Worm (Caenorhabditis elegans) whole organism, L4 larva: ENCODE results near the gene tbx-35.

Experiments
- F10B5.3 ChIP-seq: sonication (generic microtip); optimal IDR thresholded peaks from 2 replicates; lab custom pipeline; 2016; ENCODE audit warnings: mild to moderate bottlenecking, missing genetic modification characterization, missing compliant biosample characterization
- F37D6.2 ChIP-seq: sonication (generic microtip); optimal IDR thresholded peaks from 2 replicates; lab custom pipeline; 2016; ENCODE audit warnings: mild to moderate bottlenecking, missing genetic modification characterization, missing compliant biosample characterization
- F44E2.7 ChIP-seq: fragments of 200-800 bp; sonication (Bioruptor generic); IDR thresholded peaks from 2 replicates; pipeline ENCODE4 v2.1.2; 2022; ENCODE audit warnings: missing genetic modification characterization, missing compliant biosample characterization
- F49E8.2 ChIP-seq: sonication (generic microtip); optimal IDR thresholded peaks from 2 replicates; lab custom pipeline; 2016; ENCODE audit warnings: missing compliant biosample characterization, mild to moderate bottlenecking, missing genetic modification characterization, borderline replicate concordance
- R02D3.7 ChIP-seq: fragments of 150-350 bp; sonication (generic microtip); optimal IDR thresholded peaks from 3 replicates; lab custom pipeline; 2014; ENCODE audit warnings: missing biosample characterization, missing genetic modification characterization
- T20F7.1 ChIP-seq: fragments of 200-800 bp; sonication (Bioruptor generic); optimal IDR thresholded peaks from 2 replicates; lab custom pipeline; 2018; ENCODE audit warnings: mild to moderate bottlenecking, missing genetic modification characterization, missing compliant biosample characterization
- T26A8.4 ChIP-seq: fragments of 200-800 bp; sonication (Bioruptor generic); IDR thresholded peaks from 2 replicates; pipeline ENCODE4 v1.3.6; 2022; ENCODE audit warnings: missing genetic modification characterization, missing compliant biosample characterization
- Y105C5A.15 ChIP-seq: fragments of 200-800 bp; sonication (Bioruptor generic); IDR thresholded peaks from 2 replicates; pipeline ENCODE4 v1.3.6; 2022; ENCODE audit warnings: missing genetic modification characterization, missing compliant biosample characterization
- Y75B8A.6 ChIP-seq: fragments of 200-800 bp; sonication (Bioruptor generic); IDR thresholded peaks from 2 replicates; pipeline ENCODE4 v1.3.6; 2022; ENCODE audit warnings: missing genetic modification reagents, missing genetic modification characterization, missing compliant biosample characterization
- ZK546.5 ChIP-seq, 2 experiments: sonication (generic microtip); optimal IDR thresholded peaks; 2 replicates each; lab custom pipeline; 2017; ENCODE audit warnings: missing biosample characterization in 2 of 2, missing genetic modification characterization in 2 of 2
- aha-1 ChIP-seq: fragments of 150-350 bp; peaks from one replicate; lab custom pipeline; 2014; ENCODE audit warnings: missing biosample characterization, missing genetic modification characterization
- aly-2 ChIP-seq: sonication (generic microtip); optimal IDR thresholded peaks from 2 replicates; lab custom pipeline; 2018; ENCODE audit warnings: missing biosample characterization, missing genetic modification characterization
- arid-1 ChIP-seq: fragments of 200-800 bp; sonication (Bioruptor generic); conservative IDR thresholded peaks from 2 replicates; pipeline ENCODE4 v1.3.6; 2022; ENCODE audit warnings: missing genetic modification reagents, missing genetic modification characterization, missing compliant biosample characterization
- ceh-32 ChIP-seq: sonication (generic microtip); optimal IDR thresholded peaks from 2 replicates; lab custom pipeline; 2016; ENCODE audit warnings: mild to moderate bottlenecking, missing genetic modification characterization, missing compliant biosample characterization; ENCODE audit not compliant: poor library complexity
- ceh-82 ChIP-seq: sonication (generic microtip); optimal IDR thresholded peaks from 2 replicates; lab custom pipeline; 2017; ENCODE audit warnings: missing biosample characterization, missing genetic modification characterization
- ctbp-1 ChIP-seq: fragments of 200-800 bp; sonication (Bioruptor generic); IDR thresholded peaks from 2 replicates; pipeline ENCODE4 v1.3.6; 2022; ENCODE audit warnings: missing genetic modification reagents, missing genetic modification characterization, missing compliant biosample characterization
- daf-12 ChIP-seq: fragments of 150-350 bp; optimal IDR thresholded peaks from 2 replicates; lab custom pipeline; 2014; ENCODE audit warnings: missing biosample characterization, missing genetic modification reagents, missing genetic modification characterization
- daf-16 ChIP-seq, 3 experiments: sonication (generic microtip); optimal IDR thresholded peaks; 2 replicates each; lab custom pipeline; 2016 to 2017; ENCODE audit warnings: missing genetic modification characterization in 3 of 3, missing genetic modification reagents in 3 of 3, mild to moderate bottlenecking in 2 of 3, missing compliant biosample characterization in 2 of 3, missing biosample characterization in 1 of 3, moderate library complexity in 1 of 3
- daf-19 ChIP-seq: fragments of 200-800 bp; sonication (Bioruptor generic); conservative IDR thresholded peaks from 2 replicates; pipeline ENCODE4 v1.3.6; 2022; ENCODE audit warnings: missing genetic modification characterization, missing compliant biosample characterization
- dmd-6 ChIP-seq: fragments of 200-800 bp; sonication (Bioruptor generic); IDR thresholded peaks from 2 replicates; pipeline ENCODE4 v1.3.6; 2022; ENCODE audit warnings: missing genetic modification reagents, missing genetic modification characterization, missing compliant biosample characterization
- dmd-8 ChIP-seq: fragments of 200-800 bp; sonication (Bioruptor generic); IDR thresholded peaks from 2 replicates; pipeline ENCODE4 v1.3.6; 2022; ENCODE audit warnings: missing genetic modification characterization, missing compliant biosample characterization
- dmd-9 ChIP-seq: fragments of 200-800 bp; sonication (Bioruptor generic); IDR thresholded peaks from 2 replicates; pipeline ENCODE4 v1.3.6; 2022; ENCODE audit warnings: missing genetic modification reagents, missing genetic modification characterization, missing compliant biosample characterization
- dve-1 ChIP-seq: sonication (generic microtip); optimal IDR thresholded peaks from 2 replicates; lab custom pipeline; 2017; ENCODE audit warnings: antibody characterized with exemption, mild to moderate bottlenecking, missing genetic modification characterization, missing compliant biosample characterization; ENCODE audit not compliant: insufficient read depth
- egl-27 ChIP-seq: sonication (generic microtip); optimal IDR thresholded peaks from 3 replicates; lab custom pipeline; 2017; ENCODE audit warnings: missing biosample characterization, missing genetic modification reagents, missing genetic modification characterization
- egl-43 ChIP-seq: fragments of 200-800 bp; sonication (Bioruptor generic); IDR thresholded peaks from 2 replicates; pipeline ENCODE4 v1.3.6; 2022; ENCODE audit warnings: missing genetic modification reagents, missing genetic modification characterization, missing compliant biosample characterization
- hlh-30 ChIP-seq: sonication (generic microtip); optimal IDR thresholded peaks from 2 replicates; lab custom pipeline; 2017; ENCODE audit warnings: antibody characterized with exemption, mild to moderate bottlenecking, missing genetic modification characterization, missing compliant biosample characterization; ENCODE audit not compliant: insufficient read depth
- lim-7 ChIP-seq: fragments of 200-800 bp; sonication (Bioruptor generic); IDR thresholded peaks from 2 replicates; pipeline ENCODE4 v1.3.6; 2022; ENCODE audit warnings: missing genetic modification characterization, missing compliant biosample characterization
- lin-1 ChIP-seq: fragments of 200-800 bp; sonication (Bioruptor generic); IDR thresholded peaks from 2 replicates; pipeline ENCODE4 v1.3.6; 2022; ENCODE audit warnings: missing genetic modification reagents, missing genetic modification characterization, missing compliant biosample characterization
- lin-13 ChIP-seq: fragments of 150-350 bp; optimal IDR thresholded peaks from 2 replicates; lab custom pipeline; 2014; ENCODE audit warnings: missing biosample characterization, missing genetic modification reagents, missing genetic modification characterization
- lin-38 ChIP-seq: fragments of 200-800 bp; sonication (Bioruptor generic); IDR thresholded peaks from 2 replicates; pipeline ENCODE4 v1.3.6; 2022; ENCODE audit warnings: missing genetic modification reagents, missing genetic modification characterization, missing compliant biosample characterization
- lin-39 ChIP-seq: fragments of 150-350 bp; optimal IDR thresholded peaks from 2 replicates; lab custom pipeline; 2014; ENCODE audit warnings: missing biosample characterization, missing genetic modification reagents, missing genetic modification characterization
- lsy-2 ChIP-seq, 2 experiments: fragments of 150-350 bp in 1 of 2; sonication (generic microtip) in 1 of 2; optimal IDR thresholded peaks; 2 replicates each; lab custom pipeline; 2014 to 2017; ENCODE audit warnings: missing biosample characterization in 2 of 2, missing genetic modification characterization in 2 of 2
- mdt-29 ChIP-seq: fragments of 200-800 bp; sonication (Bioruptor generic); IDR thresholded peaks from 2 replicates; pipeline ENCODE4 v1.3.6; 2022; ENCODE audit warnings: missing genetic modification reagents, missing genetic modification characterization, missing compliant biosample characterization
- mep-1 ChIP-seq: fragments of 150-350 bp; sonication (generic microtip); optimal IDR thresholded peaks from 3 replicates; lab custom pipeline; 2014; ENCODE audit warnings: missing biosample characterization, missing genetic modification characterization
- nhr-10 ChIP-seq: fragments of 150-350 bp; optimal IDR thresholded peaks from 2 replicates; lab custom pipeline; 2014; ENCODE audit warnings: missing biosample characterization, missing genetic modification characterization
- nhr-102 ChIP-seq: sonication (generic microtip); optimal IDR thresholded peaks from 2 replicates; lab custom pipeline; 2016; ENCODE audit warnings: mild to moderate bottlenecking, missing genetic modification characterization, moderate library complexity, missing compliant biosample characterization
- nhr-42 ChIP-seq: fragments of 200-800 bp; sonication (Bioruptor generic); IDR thresholded peaks from 2 replicates; pipeline ENCODE4 v1.3.6; 2022; ENCODE audit warnings: missing genetic modification characterization, missing compliant biosample characterization
- nhr-48 ChIP-seq: sonication (generic microtip); optimal IDR thresholded peaks from 2 replicates; lab custom pipeline; 2016; ENCODE audit warnings: mild to moderate bottlenecking, missing genetic modification characterization, missing compliant biosample characterization
- nhr-77 ChIP-seq: fragments of 150-350 bp; optimal IDR thresholded peaks from 2 replicates; lab custom pipeline; 2014; ENCODE audit warnings: missing biosample characterization, missing genetic modification characterization
- snpc-4 ChIP-seq: fragments of 150-350 bp; optimal IDR thresholded peaks from 2 replicates; lab custom pipeline; 2014; ENCODE audit warnings: missing biosample characterization, missing genetic modification characterization
- spr-1 ChIP-seq: sonication (generic microtip); optimal IDR thresholded peaks from 2 replicates; lab custom pipeline; 2016; ENCODE audit warnings: mild to moderate bottlenecking, missing genetic modification characterization, missing compliant biosample characterization
- tra-1 ChIP-seq: fragments of 200-800 bp; sonication (Bioruptor generic); IDR thresholded peaks from 2 replicates; pipeline ENCODE4 v1.3.6; 2022; ENCODE audit warnings: missing genetic modification reagents, missing genetic modification characterization, missing compliant biosample characterization
- zag-1 ChIP-seq: fragments of 150-350 bp; optimal IDR thresholded peaks from 2 replicates; lab custom pipeline; 2014; ENCODE audit warnings: missing biosample characterization, missing genetic modification characterization
- zfp-2 ChIP-seq: sonication (generic microtip); optimal IDR thresholded peaks from 2 replicates; lab custom pipeline; 2016; ENCODE audit warnings: mild to moderate bottlenecking, missing genetic modification characterization, missing compliant biosample characterization
- zfp-3 ChIP-seq: fragments of 200-800 bp; sonication (Bioruptor generic); conservative IDR thresholded peaks from 2 replicates; pipeline ENCODE4 v1.3.6; 2022; ENCODE audit warnings: missing genetic modification reagents, missing genetic modification characterization, missing compliant biosample characterization
- zip-2 ChIP-seq: fragments of 150-350 bp; optimal IDR thresholded peaks from 2 replicates; lab custom pipeline; 2014; ENCODE audit warnings: missing biosample characterization, missing genetic modification characterization
- ztf-7 ChIP-seq: fragments of 150-350 bp; optimal IDR thresholded peaks from 2 replicates; lab custom pipeline; 2014; ENCODE audit warnings: missing biosample characterization, missing genetic modification characterization

Gene tbx-35

DNA sequence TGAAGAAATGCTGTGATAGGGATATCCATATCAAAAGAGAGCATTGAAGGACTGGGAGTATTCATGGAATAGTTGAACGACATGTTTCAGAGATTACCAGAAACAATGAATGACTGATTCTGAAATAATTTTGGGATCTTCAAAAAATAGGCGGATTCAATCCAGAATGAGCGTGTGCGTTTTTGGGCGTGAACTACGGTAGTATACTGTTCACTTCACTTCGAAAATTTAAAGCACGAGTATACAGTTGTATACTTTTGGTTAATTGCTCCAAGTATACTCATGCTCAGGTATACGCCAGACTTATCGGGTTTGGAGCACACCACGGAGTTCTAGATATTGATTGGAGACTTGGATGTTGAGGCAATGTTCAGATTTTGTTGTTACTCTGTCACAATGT lies at the start of gene tbx-35:
Gene tbx-35, minus strand, starts transcription at position 101 of the 400 bp plus-strand sequence.
- TF ChIP-seq F37D6.2 (tag; lab: Kevin White, UChicago) (no peak), F10B5.3 (tag; lab: Kevin White, UChicago) (no peak), lim-7 (no peak)

DNA sequence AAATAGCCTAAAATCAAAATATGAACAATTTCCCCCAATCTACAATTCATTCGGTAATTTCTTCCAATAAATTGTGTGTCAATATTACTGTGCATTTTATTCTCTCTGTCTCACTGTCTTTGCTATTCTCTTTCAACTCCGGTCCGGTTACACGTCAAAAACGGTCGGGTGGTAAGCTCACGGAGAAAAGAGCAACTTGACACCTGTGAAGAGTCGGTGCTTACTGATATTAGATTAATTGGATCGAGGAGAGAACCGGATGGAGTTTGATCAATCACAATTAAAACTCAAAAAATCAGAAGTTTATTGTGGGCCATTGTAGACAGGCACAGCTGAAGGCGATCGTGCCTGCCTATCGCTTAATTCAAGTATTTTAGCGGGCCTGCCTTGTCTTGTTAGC lies 49.7 kb upstream of the tbx-35 start:
- TF ChIP-seq dmd-6 (GFP tag; lab: Robert Waterston, UW) (peak; percentile 38), aha-1 (tag; lab: Kevin White, UChicago) (peak; percentile 56), nhr-10 (tag; lab: Kevin White, UChicago) (no peak), mdt-29 (GFP tag; lab: Robert Waterston, UW) (0 out of 2 replicates have a peak, but pooled peaks have one; percentile 7), tra-1 (GFP tag; lab: Robert Waterston, UW) (peak; percentile 21; the same call in 1 of the 2 replicates), snpc-4 (tag; lab: Kevin White, UChicago) (no peak), T26A8.4 (GFP tag; lab: Robert Waterston, UW) (peak; percentile 60; the same call in 1 of the 2 replicates), daf-19 (GFP tag; lab: Robert Waterston, UW) (no peak), daf-12 (tag; lab: Kevin White, UChicago) (no peak), T20F7.1 (GFP tag; lab: Kevin White, UChicago) (peak; percentile 2), dve-1 (tag; lab: Kevin White, UChicago) (peak; percentile 17), lin-1 (GFP tag; lab: Robert Waterston, UW) (no peak), zfp-3 (GFP tag; lab: Robert Waterston, UW) (peak; percentile 83; the same call in 1 of the 2 replicates), zfp-2 (tag; lab: Kevin White, UChicago) (no peak), mep-1 (tag; lab: Kevin White, UChicago) (peak; percentile 42), Y105C5A.15 (GFP tag; lab: Robert Waterston, UW) (0 out of 2 replicates have a peak, but pooled peaks have one; percentile 32), lsy-2 (tag; optimal IDR thresholded peaks at IDR 0.05; lab: Kevin White, UChicago) (peak in 1 of 2 experiments; percentile 30), zip-2 (tag; lab: Kevin White, UChicago) (peak; percentile 3), Y75B8A.6 (GFP tag; lab: Robert Waterston, UW) (0 out of 2 replicates have a peak, but pooled peaks have one; percentile 24), ceh-82 (tag; lab: Kevin White, UChicago) (no peak), F49E8.2 (tag; lab: Kevin White, UChicago) (no peak), nhr-102 (peak; percentile 64), ctbp-1 (GFP tag; lab: Robert Waterston, UW) (0 out of 2 replicates have a peak, but pooled peaks have one; percentile 15), dmd-8 (GFP tag; lab: Robert Waterston, UW) (no peak), dmd-9 (GFP tag; lab: Robert Waterston, UW) (no peak), egl-27 (tag; lab: Kevin White, UChicago) (no peak), ZK546.5 (tag; optimal IDR thresholded peaks at IDR 0.05; lab: Kevin White, UChicago) (no peak), R02D3.7 (no peak), ceh-32 (no peak), ztf-7 (tag; lab: Kevin White, UChicago) (no peak), aly-2 (no peak), lin-39 (tag; lab: Kevin White, UChicago) (no peak), daf-16 (GFP tag; optimal IDR thresholded peaks at IDR 0.05; lab: Kevin White, UChicago) (peak in 1 of 2 experiments; percentile 24), daf-16 (tag; optimal IDR thresholded peaks at IDR 0.05; lab: Kevin White, UChicago) (no peak), lin-38 (peak; percentile 28)

DNA sequence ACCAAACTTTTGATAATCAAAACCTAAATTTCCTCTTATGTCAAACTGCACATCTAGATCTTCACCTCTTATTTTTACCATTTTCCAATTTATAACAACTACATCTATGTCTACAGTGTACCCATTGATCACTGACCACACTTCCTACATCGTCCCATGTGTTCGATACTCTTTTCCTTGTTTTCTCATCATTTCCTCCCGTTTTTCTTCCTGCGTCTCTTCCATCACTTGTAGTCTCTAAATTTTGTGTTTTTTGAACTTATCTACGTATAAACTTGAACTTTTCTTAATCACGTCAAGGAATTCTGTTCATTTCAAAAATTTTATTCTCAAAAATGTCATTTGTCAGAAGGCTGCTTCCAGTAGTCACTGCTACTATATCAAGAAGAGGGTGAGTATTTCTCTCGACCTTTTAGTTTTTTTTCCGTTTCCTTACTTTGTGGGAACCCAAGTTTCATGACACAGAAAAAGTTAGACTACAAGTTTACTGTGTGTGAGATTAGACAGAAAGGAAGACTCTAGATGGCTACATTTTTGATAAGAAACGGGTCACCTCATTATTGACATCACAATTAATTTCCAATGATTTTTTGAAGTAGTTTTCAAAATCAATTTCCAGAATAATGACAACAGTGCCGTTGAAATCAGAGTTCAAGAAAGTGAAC lies 47.0 kb upstream of the tbx-35 start:
- TF ChIP-seq hlh-30 = peak; percentile 52
- TF ChIP-seq spr-1 (tag; lab: Kevin White, UChicago) = no peak
- TF ChIP-seq daf-16 (GFP tag; optimal IDR thresholded peaks at IDR 0.05; lab: Kevin White, UChicago) = peak in 1 of 2 experiments; percentile 0
- TF ChIP-seq daf-16 (tag; optimal IDR thresholded peaks at IDR 0.05; lab: Kevin White, UChicago) = peak; percentile 75
- TF ChIP-seq lin-1 (GFP tag; lab: Robert Waterston, UW) = peak; percentile 32; the same call in 1 of the 2 replicates
- no peak for TF ChIP-seq F44E2.7 (GFP tag; lab: Robert Waterston, UW)
- no peak for TF ChIP-seq egl-43
- TF ChIP-seq arid-1 (GFP tag; lab: Robert Waterston, UW) = no peak
- peak; percentile 57 for TF ChIP-seq dmd-6 (GFP tag; lab: Robert Waterston, UW)
- peak; percentile 7 for TF ChIP-seq lin-13
- no peak for TF ChIP-seq nhr-42 (GFP tag; lab: Robert Waterston, UW)
- TF ChIP-seq nhr-10 (tag; lab: Kevin White, UChicago) = peak; percentile 87
- TF ChIP-seq nhr-48 (tag; lab: Kevin White, UChicago) = peak; percentile 58
- no peak for TF ChIP-seq zag-1 (tag; lab: Kevin White, UChicago)
- TF ChIP-seq daf-19 (GFP tag; lab: Robert Waterston, UW) = no peak
- TF ChIP-seq nhr-77 = no peak
- no peak for TF ChIP-seq zfp-3 (GFP tag; lab: Robert Waterston, UW)
